Worm (Caenorhabditis elegans) whole organism, early embryonic: Measurements from ENCODE around the gene nhr-246.
"Not testable (repeated sequence)": the region's sequence is repeated elsewhere in the genome, so short reads cannot be mapped to it uniquely, and the experiment has no call there.

ENCODE experiments used
- B0310.2 ChIP-seq: sonication (generic microtip); optimal IDR thresholded peaks from 2 replicates; lab custom pipeline; 2016; ENCODE audit warnings: mild to moderate bottlenecking, missing genetic modification characterization, missing compliant biosample characterization
- F13C5.2 ChIP-seq: sonication (generic microtip); optimal IDR thresholded peaks from 2 replicates; lab custom pipeline; 2017; ENCODE audit warnings: mild to moderate bottlenecking, missing genetic modification characterization, inconsistent platforms, missing compliant biosample characterization
- aly-1 ChIP-seq: sonication (generic microtip); optimal IDR thresholded peaks from 2 replicates; lab custom pipeline; 2016; ENCODE audit warnings: missing genetic modification characterization, missing compliant biosample characterization
- ama-1 ChIP-seq: fragments of 150-350 bp; optimal IDR thresholded peaks from 2 replicates; lab custom pipeline; 2014
- ceh-13 ChIP-seq: fragments of 200-800 bp; sonication (Bioruptor generic); optimal IDR thresholded peaks from 2 replicates; lab custom pipeline; 2018; ENCODE audit warnings: mild to moderate bottlenecking, missing genetic modification characterization, missing compliant biosample characterization
- ceh-36 ChIP-seq: sonication (generic microtip); optimal IDR thresholded peaks from 2 replicates; lab custom pipeline; 2016; ENCODE audit warnings: missing genetic modification characterization, inconsistent platforms, missing compliant biosample characterization
- ets-7 ChIP-seq: sonication (generic microtip); optimal IDR thresholded peaks from 2 replicates; lab custom pipeline; 2016; ENCODE audit warnings: missing genotype, missing genetic modification characterization, missing compliant biosample characterization
- flt-1 ChIP-seq: fragments of 200-800 bp; sonication (Bioruptor generic); IDR thresholded peaks from 2 replicates; pipeline ENCODE4 v1.3.6; 2022; ENCODE audit warnings: missing genetic modification characterization, missing compliant biosample characterization
- hmbx-1 ChIP-seq: sonication (generic microtip); optimal IDR thresholded peaks from 2 replicates; lab custom pipeline; 2016; ENCODE audit warnings: mild to moderate bottlenecking, missing genetic modification characterization, missing compliant biosample characterization
- hmg-4 ChIP-seq: fragments of 200-800 bp; sonication (Bioruptor generic); optimal IDR thresholded peaks from 2 replicates; lab custom pipeline; 2018; ENCODE audit warnings: mild to moderate bottlenecking, missing genetic modification characterization, missing compliant biosample characterization
- hnd-1 ChIP-seq: sonication (generic microtip); optimal IDR thresholded peaks from 2 replicates; lab custom pipeline; 2016; ENCODE audit warnings: missing genetic modification characterization, missing compliant biosample characterization
- pes-1 ChIP-seq: fragments of 200-800 bp; sonication (Bioruptor generic); IDR thresholded peaks from 2 replicates; pipeline ENCODE4 v1.3.6; 2022; ENCODE audit warnings: missing genetic modification reagents, missing genetic modification characterization, missing compliant biosample characterization
- scrt-1 ChIP-seq: fragments of 200-800 bp; sonication (Bioruptor generic); IDR thresholded peaks from 2 replicates; pipeline ENCODE4 v1.3.6; 2022; ENCODE audit warnings: missing genetic modification characterization, missing compliant biosample characterization
- sea-1 ChIP-seq: fragments of 200-800 bp; sonication (Bioruptor generic); conservative IDR thresholded peaks from 2 replicates; pipeline ENCODE4 v1.3.6; 2022; ENCODE audit warnings: missing genetic modification characterization, missing compliant biosample characterization
- tbx-11 ChIP-seq: fragments of 200-800 bp; sonication (Bioruptor generic); IDR thresholded peaks from 2 replicates; pipeline ENCODE4 v1.3.6; 2022; ENCODE audit warnings: missing genetic modification characterization, missing compliant biosample characterization
- tbx-37 ChIP-seq: fragments of 200-800 bp; sonication (Bioruptor generic); conservative IDR thresholded peaks from 2 replicates; pipeline ENCODE4 v1.3.6; 2022; ENCODE audit warnings: missing genetic modification reagents, missing genetic modification characterization, missing compliant biosample characterization
- tra-4 ChIP-seq: sonication (generic microtip); optimal IDR thresholded peaks from 2 replicates; lab custom pipeline; 2017; ENCODE audit warnings: missing genetic modification characterization, missing compliant biosample characterization

Gene nhr-246

ce11 chrV:15305502-15305901, 10.8 kb upstream of the nhr-246 start, which contains the start of gene T26H8.5:
T26H8.5 (minus strand) TSS chrV:15305602.
- no peak for TF ChIP-seq hmg-4
- no peak for TF ChIP-seq ceh-36 (tag; lab: Kevin White, UChicago)
- TF ChIP-seq hnd-1 (tag; lab: Kevin White, UChicago), result no peak
- no peak for TF ChIP-seq tra-4 (tag; lab: Kevin White, UChicago)
- no peak for TF ChIP-seq hmbx-1 (tag; lab: Kevin White, UChicago)
- no peak for TF ChIP-seq aly-1 (tag; lab: Kevin White, UChicago)
- no peak for TF ChIP-seq tbx-37 (GFP tag; lab: Robert Waterston, UW)
- TF ChIP-seq sea-1 (GFP tag; lab: Robert Waterston, UW), result no peak
- no peak for TF ChIP-seq ama-1 (lab: Kevin White, UChicago)
- TF ChIP-seq scrt-1 (GFP tag; lab: Robert Waterston, UW), result no peak
- TF ChIP-seq ets-7, result no peak
- no peak for TF ChIP-seq F13C5.2 (tag; lab: Kevin White, UChicago)
- no peak for TF ChIP-seq flt-1 (GFP tag; lab: Robert Waterston, UW)
- TF ChIP-seq B0310.2 (tag; lab: Kevin White, UChicago), result no peak

DNA sequence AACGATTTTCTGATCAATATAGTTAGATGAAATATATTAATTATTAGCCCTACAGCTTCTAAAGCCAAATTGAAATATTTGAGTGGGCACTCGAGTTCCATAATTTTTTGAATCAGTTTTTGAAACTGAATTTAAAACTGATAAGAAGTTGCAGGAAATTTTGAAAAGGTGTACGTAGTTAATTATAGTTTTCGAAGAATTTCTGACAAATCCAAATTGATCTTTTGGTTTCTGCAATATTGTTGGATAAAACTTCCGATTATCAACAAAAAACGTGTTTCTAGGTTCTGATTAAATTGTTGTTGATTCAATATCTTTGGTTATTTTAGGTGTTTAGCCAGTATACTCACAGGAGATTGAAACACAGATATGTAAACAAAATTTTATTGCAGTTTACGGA, 9.5 kb upstream of the nhr-246 start, which contains the start of gene T26H8.4:
Gene T26H8.4 (minus strand): TSS at position 101 of the 400 bp plus-strand sequence.
- TF ChIP-seq ama-1 (lab: Kevin White, UChicago) (no peak), tbx-11 (GFP tag; lab: Robert Waterston, UW) (no peak), tbx-37 (GFP tag; lab: Robert Waterston, UW) (no peak), B0310.2 (tag; lab: Kevin White, UChicago) (no peak), hmbx-1 (tag; lab: Kevin White, UChicago) (no peak), ceh-36 (tag; lab: Kevin White, UChicago) (no peak), flt-1 (GFP tag; lab: Robert Waterston, UW) (no peak), ets-7 (no peak)

ce11 chrV:15309011-15309410, 7.3 kb upstream of the nhr-246 start, which contains the start of gene srz-10:
srz-10 (minus strand) TSS chrV:15309098.
- no peak for TF ChIP-seq ets-7
- TF ChIP-seq F13C5.2 (tag; lab: Kevin White, UChicago), result no peak

- TF ChIP-seq B0310.2 (tag; lab: Kevin White, UChicago) (no peak), ceh-13 (GFP tag; lab: Kevin White, UChicago) (no peak), aly-1 (tag; lab: Kevin White, UChicago) (no peak), scrt-1 (GFP tag; lab: Robert Waterston, UW) (no peak), ceh-36 (tag; lab: Kevin White, UChicago) (no peak), hnd-1 (tag; lab: Kevin White, UChicago) (no peak), ets-7 (no peak), hmg-4 (no peak), F13C5.2 (tag; lab: Kevin White, UChicago) (no peak)
Observed at ce11 chrV:15310780-15311179, 5.5 kb upstream of the nhr-246 start, which contains the start of gene irld-62. irld-62 (plus strand) TSS chrV:15311080.

- no peak for TF ChIP-seq hnd-1 (tag; lab: Kevin White, UChicago)
- no peak for TF ChIP-seq tbx-11 (GFP tag; lab: Robert Waterston, UW)
- TF ChIP-seq ceh-13 (GFP tag; lab: Kevin White, UChicago), result no peak
Observed at ce11 chrV:15313529-15313928, 2.7 kb upstream of the nhr-246 start.

- TF ChIP-seq tbx-11 (GFP tag; lab: Robert Waterston, UW), result no peak
- TF ChIP-seq B0310.2 (tag; lab: Kevin White, UChicago), result no peak
- no peak for TF ChIP-seq pes-1 (GFP tag; lab: Robert Waterston, UW)
- no peak for TF ChIP-seq hmg-4
- no peak for TF ChIP-seq F13C5.2 (tag; lab: Kevin White, UChicago)
- no peak for TF ChIP-seq hmbx-1 (tag; lab: Kevin White, UChicago)
- no peak for TF ChIP-seq hnd-1 (tag; lab: Kevin White, UChicago)
- TF ChIP-seq ama-1 (lab: Kevin White, UChicago), result no peak
- no peak for TF ChIP-seq ceh-36 (tag; lab: Kevin White, UChicago)
- TF ChIP-seq aly-1 (tag; lab: Kevin White, UChicago), result no peak
- TF ChIP-seq scrt-1 (GFP tag; lab: Robert Waterston, UW), result no peak
- no peak for TF ChIP-seq ets-7
- TF ChIP-seq ceh-13 (GFP tag; lab: Kevin White, UChicago), result no peak
- TF ChIP-seq flt-1 (GFP tag; lab: Robert Waterston, UW), result no peak
- TF ChIP-seq tbx-37 (GFP tag; lab: Robert Waterston, UW), result no peak
- no peak for TF ChIP-seq tra-4 (tag; lab: Kevin White, UChicago)
- TF ChIP-seq sea-1 (GFP tag; lab: Robert Waterston, UW), result no peak
Observed at ce11 chrV:15318638-15319037, 2.4 kb downstream of the nhr-246 start, which contains the start of gene nhr-291. nhr-291 (plus strand) TSS chrV:15318961.

ce11 chrV:15320756-15321332, 4.6 kb downstream of the nhr-246 start:
- TF ChIP-seq flt-1 (GFP tag; lab: Robert Waterston, UW), result peak; percentile 51; the same call in 1 of the 2 replicates
- peak; percentile 64 for TF ChIP-seq pes-1 (GFP tag; lab: Robert Waterston, UW)

DNA sequence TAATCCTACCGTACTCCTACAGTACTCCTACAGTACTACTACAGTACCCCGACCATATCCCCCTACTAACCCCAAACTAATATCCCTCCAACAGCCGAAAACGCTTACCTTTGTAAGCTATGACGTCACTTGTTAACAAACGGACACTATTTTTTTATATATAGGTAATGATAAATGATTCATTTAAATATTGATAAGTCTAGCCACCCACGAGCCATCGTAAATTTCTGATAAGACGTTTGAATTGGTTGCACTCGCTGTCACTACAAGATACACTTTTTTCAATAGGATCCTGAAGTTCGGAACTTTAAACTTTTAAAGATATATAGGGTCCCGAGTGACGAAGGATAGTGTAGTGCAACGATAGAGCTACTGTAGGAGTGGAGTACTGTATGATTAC, 6.4 kb downstream of the nhr-246 start, which contains the start of gene nhr-247:
Gene nhr-247 (plus strand): TSS at position 330 of the 400 bp plus-strand sequence.
- not testable (repeated sequence) for TF ChIP-seq aly-1, tra-4, ceh-36 (tag; lab: Kevin White, UChicago)
